Fruit fly (Drosophila melanogaster): ENCODE results near the gene CG34367.

The CG34367 gene

dm6 chr2L:10334854-10335277 is 18.8 kb downstream of the CG34367 start (continued):
- TF ChIP-seq CG7745 (tag; optimal IDR thresholded peaks at IDR 0.05): peak; percentile 66
- TF ChIP-seq CG2202 (tag; optimal IDR thresholded peaks at IDR 0.05): peak; percentile 35
- peak; percentile 6 for TF ChIP-seq Max (GFP tag; optimal IDR thresholded peaks at IDR 0.05)
- TF ChIP-seq hkb (optimal IDR thresholded peaks at IDR 0.05): no peak
- TF ChIP-seq hkb (GFP tag; IDR thresholded peaks at IDR 0.05): peak; percentile 69
- peak; percentile 17 for TF ChIP-seq vfl (GFP tag; optimal IDR thresholded peaks at IDR 0.05)
- peak; percentile 90 for TF ChIP-seq Hmr (GFP tag; optimal IDR thresholded peaks at IDR 0.05)
- TF ChIP-seq HmgD (GFP tag; optimal IDR thresholded peaks at IDR 0.05): peak; percentile 11
- no peak for TF ChIP-seq Drgx (GFP tag; IDR thresholded peaks at IDR 0.05)
- TF ChIP-seq Rfx (GFP tag; IDR thresholded peaks at IDR 0.05): peak; percentile 75
- TF ChIP-seq twi (tag; optimal IDR thresholded peaks at IDR 0.05): peak; percentile 51
- peak; percentile 38 to 97 for TF ChIP-seq Pdp1 (GFP tag; optimal IDR thresholded peaks at IDR 0.05)
- peak; percentile 74 for TF ChIP-seq Nf-YC (tag; optimal IDR thresholded peaks at IDR 0.05)
- no peak for TF ChIP-seq CG10321 (GFP tag; IDR thresholded peaks at IDR 0.05)
- peak; percentile 86; the same call in 2 of the 3 replicates for TF ChIP-seq CG2199 (GFP tag; IDR thresholded peaks at IDR 0.05)
- no peak for TF ChIP-seq CG11093 (GFP tag; IDR thresholded peaks at IDR 0.05)
- TF ChIP-seq CG13624 (GFP tag; optimal IDR thresholded peaks at IDR 0.05): peak; percentile 68
- TF ChIP-seq CHES-1-like (GFP tag; optimal IDR thresholded peaks at IDR 0.05): peak; percentile 73
- no peak for TF ChIP-seq pum (GFP tag; optimal IDR thresholded peaks at IDR 0.05)
- peak; percentile 63 for TF ChIP-seq CG3163 (GFP tag; optimal IDR thresholded peaks at IDR 0.05)
- TF ChIP-seq gsb (GFP tag; IDR thresholded peaks at IDR 0.05): no peak
- no peak for TF ChIP-seq Usf (GFP tag; optimal IDR thresholded peaks at IDR 0.05)
- TF ChIP-seq CG12236 (GFP tag; optimal IDR thresholded peaks at IDR 0.05): peak; percentile 43
- no peak for TF ChIP-seq Oaz (GFP tag; IDR thresholded peaks at IDR 0.05)
- no peak for TF ChIP-seq danr (GFP tag; IDR thresholded peaks at IDR 0.05)
- TF ChIP-seq CG11723 (GFP tag; optimal IDR thresholded peaks at IDR 0.05): peak; percentile 75
- TF ChIP-seq CG1647 (GFP tag; optimal IDR thresholded peaks at IDR 0.05): peak; percentile 61
- TF ChIP-seq CG8478 (optimal IDR thresholded peaks at IDR 0.05): no peak
- no peak for TF ChIP-seq br (optimal IDR thresholded peaks at IDR 0.05)
- TF ChIP-seq CG9932 (GFP tag; IDR thresholded peaks at IDR 0.05): peak; percentile 78; the same call in 1 of the 2 replicates
- peak; percentile 47 for TF ChIP-seq dmrt99B (tag; optimal IDR thresholded peaks at IDR 0.05)
- peak; percentile 93 for TF ChIP-seq Med (GFP tag)
- TF ChIP-seq CG16779 (GFP tag; IDR thresholded peaks at IDR 0.05): no peak
- TF ChIP-seq Nf-YA (GFP tag; IDR thresholded peaks at IDR 0.05): no peak
- no peak for TF ChIP-seq h (optimal IDR thresholded peaks at IDR 0.05)
- peak; percentile 20 for TF ChIP-seq Antp (GFP tag; optimal IDR thresholded peaks at IDR 0.05)
- no peak for TF ChIP-seq Sox102F (GFP tag; optimal IDR thresholded peaks at IDR 0.05)
- peak; percentile 71 for TF ChIP-seq BtbVII (GFP tag; optimal IDR thresholded peaks at IDR 0.05)
- TF ChIP-seq trh (GFP tag; optimal IDR thresholded peaks at IDR 0.05): no peak
- no peak for TF ChIP-seq CG8944 (GFP tag; optimal IDR thresholded peaks at IDR 0.05)
- TF ChIP-seq caup (GFP tag; optimal IDR thresholded peaks at IDR 0.05; ENCODE audit: severe bottlenecking): peak; percentile 77
- TF ChIP-seq ash1 (GFP tag; optimal IDR thresholded peaks at IDR 0.05): peak; percentile 40
- TF ChIP-seq oc (tag; optimal IDR thresholded peaks at IDR 0.05): peak; percentile 91
- TF ChIP-seq CG18619 (GFP tag; optimal IDR thresholded peaks at IDR 0.05): peak; percentile 17
- TF ChIP-seq CG15696 (tag; optimal IDR thresholded peaks at IDR 0.05): peak; percentile 72
- TF ChIP-seq stc (GFP tag; IDR thresholded peaks at IDR 0.05): peak; percentile 71
- TF ChIP-seq CG17359 (tag; optimal IDR thresholded peaks at IDR 0.05): peak; percentile 59
- peak; percentile 34 for TF ChIP-seq CG18011 (GFP tag; optimal IDR thresholded peaks at IDR 0.05)
- peak; percentile 43 for TF ChIP-seq slp2 (GFP tag; optimal IDR thresholded peaks at IDR 0.05)
- TF ChIP-seq B-H2 (GFP tag; optimal IDR thresholded peaks at IDR 0.05): peak; percentile 87
- TF ChIP-seq CG4282 (GFP tag; optimal IDR thresholded peaks at IDR 0.05): no peak
- no peak for TF ChIP-seq E2f1 (GFP tag; IDR thresholded peaks at IDR 0.05)
- peak; percentile 5 for TF ChIP-seq btn (GFP tag; optimal IDR thresholded peaks at IDR 0.05)

Data from whole organism, embryonic.